Fruit fly (Drosophila melanogaster) whole organism, embryonic: ENCODE data around the gene CG9920.

Experiments
- CG1529 ChIP-seq: fragments of 200-800 bp; sonication (Bioruptor generic); optimal IDR thresholded peaks from 3 replicates; lab custom pipeline; 2018; ENCODE audit warnings: missing biosample characterization, missing genetic modification characterization
- ftz-f1 ChIP-seq: fragments of 200-800 bp; sonication (Bioruptor generic); optimal IDR thresholded peaks from 2 replicates; lab custom pipeline; 2016; ENCODE audit warnings: missing biosample characterization, missing genetic modification characterization

dm6 chr3R:14088157-14088556, 9.7 kb downstream of the CG9920 start:
- no peak for TF ChIP-seq CG1529 (GFP tag; lab: Kevin White, UChicago)
- no peak for TF ChIP-seq ftz-f1 (GFP tag; lab: Kevin White, UChicago)
